Worm (Caenorhabditis elegans) whole organism, mixed stage, embryonic: ENCODE data around the gene F45E10.2.

Experiments
- M03D4.4 ChIP-seq: sonication (generic microtip); optimal IDR thresholded peaks from 2 replicates; lab custom pipeline; 2017; ENCODE audit warnings: mild to moderate bottlenecking, missing genetic modification characterization, missing compliant biosample characterization
- blmp-1 ChIP-seq: fragments of 150-350 bp; optimal IDR thresholded peaks from 2 replicates; lab custom pipeline; 2014; ENCODE audit warnings: missing biosample characterization, missing genetic modification characterization
- ceh-43 ChIP-seq: fragments of 200-800 bp; sonication (Bioruptor generic); optimal IDR thresholded peaks from 2 replicates; lab custom pipeline; 2018; ENCODE audit warnings: mild to moderate bottlenecking, missing genetic modification characterization, moderate library complexity, missing compliant biosample characterization
- ceh-83 ChIP-seq: fragments of 200-800 bp; sonication (Bioruptor generic); optimal IDR thresholded peaks from 2 replicates; lab custom pipeline; 2018; ENCODE audit warnings: mild to moderate bottlenecking, missing genetic modification characterization, missing compliant biosample characterization
- ces-1 ChIP-seq: fragments of 150-350 bp; optimal IDR thresholded peaks from 2 replicates; lab custom pipeline; 2014; ENCODE audit warnings: missing biosample characterization, missing genetic modification reagents, missing genetic modification characterization
- cnd-1 ChIP-seq: fragments of 200-800 bp; sonication (Bioruptor generic); optimal IDR thresholded peaks from 2 replicates; lab custom pipeline; 2018; ENCODE audit warnings: mild to moderate bottlenecking, missing genetic modification characterization, missing compliant biosample characterization
- elt-1 ChIP-seq: sonication (generic microtip); optimal IDR thresholded peaks from 2 replicates; lab custom pipeline; 2017; ENCODE audit warnings: missing genetic modification characterization, mild to moderate bottlenecking, missing compliant biosample characterization, antibody characterized with exemption, moderate library complexity, borderline replicate concordance; ENCODE audit not compliant: insufficient read depth
- elt-3 ChIP-seq: fragments of 150-350 bp; optimal IDR thresholded peaks from 2 replicates; lab custom pipeline; 2014; ENCODE audit warnings: missing biosample characterization, missing genetic modification characterization
- flh-1 ChIP-seq: fragments of 200-800 bp; sonication (Bioruptor generic); optimal IDR thresholded peaks from 2 replicates; lab custom pipeline; 2018; ENCODE audit warnings: mild to moderate bottlenecking, missing genetic modification characterization, moderate library complexity, missing compliant biosample characterization
- ham-2 ChIP-seq: fragments of 200-800 bp; sonication (Bioruptor generic); optimal IDR thresholded peaks from 2 replicates; lab custom pipeline; 2018; ENCODE audit warnings: mild to moderate bottlenecking, missing genetic modification characterization, missing compliant biosample characterization
- hlh-1 ChIP-seq: fragments of 150-350 bp; optimal IDR thresholded peaks from 2 replicates; lab custom pipeline; 2014; ENCODE audit warnings: missing biosample characterization, missing genetic modification reagents, missing genetic modification characterization
- lin-13 ChIP-seq: fragments of 150-350 bp; optimal IDR thresholded peaks from 2 replicates; lab custom pipeline; 2014; ENCODE audit warnings: missing biosample characterization, missing genetic modification characterization
- lsy-2 ChIP-seq: fragments of 150-350 bp; optimal IDR thresholded peaks from 2 replicates; lab custom pipeline; 2014; ENCODE audit warnings: missing biosample characterization, missing genetic modification characterization
- mab-5 ChIP-seq: fragments of 150-350 bp; optimal IDR thresholded peaks from 2 replicates; lab custom pipeline; 2014; ENCODE audit warnings: missing biosample characterization, missing genetic modification characterization
- mep-1 ChIP-seq: fragments of 150-350 bp; optimal IDR thresholded peaks from 2 replicates; lab custom pipeline; 2017; ENCODE audit warnings: missing biosample characterization, missing genetic modification reagents, missing genetic modification characterization, inconsistent platforms
- mls-2 ChIP-seq: sonication (generic microtip); optimal IDR thresholded peaks from 2 replicates; lab custom pipeline; 2016; ENCODE audit warnings: mild to moderate bottlenecking, missing genetic modification characterization, moderate library complexity, missing compliant biosample characterization
- nhr-2 ChIP-seq: fragments of 150-350 bp; optimal IDR thresholded peaks from 2 replicates; lab custom pipeline; 2014; ENCODE audit warnings: missing biosample characterization, missing genetic modification characterization
- nhr-237 ChIP-seq: fragments of 150-350 bp; optimal IDR thresholded peaks from 2 replicates; lab custom pipeline; 2014; ENCODE audit warnings: missing biosample characterization, missing genetic modification characterization
- nhr-76 ChIP-seq: sonication (generic microtip); optimal IDR thresholded peaks from 2 replicates; lab custom pipeline; 2017; ENCODE audit warnings: missing biosample characterization, missing genetic modification characterization
- pha-4 ChIP-seq: fragments of 150-350 bp; optimal IDR thresholded peaks from 2 replicates; lab custom pipeline; 2018; ENCODE audit warnings: missing biosample characterization, missing genetic modification reagents, missing genetic modification characterization
- sem-2 ChIP-seq: fragments of 200-800 bp; sonication (Bioruptor generic); optimal IDR thresholded peaks from 2 replicates; lab custom pipeline; 2018; ENCODE audit warnings: mild to moderate bottlenecking, missing genetic modification characterization, missing compliant biosample characterization
- snpc-4 ChIP-seq: fragments of 150-350 bp; optimal IDR thresholded peaks from 2 replicates; lab custom pipeline; 2014; ENCODE audit warnings: missing biosample characterization, missing genetic modification characterization
- sptf-1 ChIP-seq: sonication (generic microtip); optimal IDR thresholded peaks from 2 replicates; lab custom pipeline; 2017; ENCODE audit warnings: mild to moderate bottlenecking, missing genetic modification characterization, moderate library complexity, missing compliant biosample characterization
- tbx-8 ChIP-seq: fragments of 200-800 bp; sonication (Bioruptor generic); optimal IDR thresholded peaks from 2 replicates; lab custom pipeline; 2018; ENCODE audit warnings: mild to moderate bottlenecking, missing genetic modification characterization, moderate library complexity, missing compliant biosample characterization
- unc-120 ChIP-seq: sonication (generic microtip); optimal IDR thresholded peaks from 2 replicates; lab custom pipeline; 2017; ENCODE audit warnings: missing genetic modification characterization, missing compliant biosample characterization; ENCODE audit not compliant: poor library complexity, severe bottlenecking
- unc-39 ChIP-seq: fragments of 150-350 bp; optimal IDR thresholded peaks from 2 replicates; lab custom pipeline; 2014; ENCODE audit warnings: missing biosample characterization, missing genetic modification characterization
- unc-62 ChIP-seq: fragments of 150-350 bp; optimal IDR thresholded peaks from 2 replicates; lab custom pipeline; 2014; ENCODE audit warnings: missing biosample characterization, missing genetic modification reagents, missing genetic modification characterization
- ztf-11 ChIP-seq: fragments of 150-350 bp; optimal IDR thresholded peaks from 2 replicates; lab custom pipeline; 2014; ENCODE audit warnings: missing biosample characterization, missing genetic modification characterization

F45E10.2 gene

DNA sequence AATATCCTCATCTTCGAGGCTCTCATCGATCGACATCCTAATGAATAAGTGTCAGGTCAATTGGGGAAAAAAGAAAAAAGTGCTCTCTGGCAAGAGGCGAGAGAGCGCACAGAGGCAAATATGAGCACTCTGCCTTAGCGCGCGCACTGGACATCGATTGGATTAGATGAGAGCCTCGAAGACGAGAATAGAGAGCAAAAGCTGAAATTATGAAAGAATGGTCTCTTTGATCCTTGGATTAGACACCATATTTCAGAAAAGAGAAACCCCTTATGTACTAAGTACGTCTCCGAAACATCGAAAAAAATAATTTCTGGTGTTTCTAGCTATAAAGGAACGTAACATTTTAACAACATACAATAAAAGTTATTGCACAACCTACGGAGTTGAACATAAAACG lies at the start of gene F45E10.2:
Gene F45E10.2, minus strand, starts transcription at position 101 of the 400 bp plus-strand sequence.
- TF ChIP-seq blmp-1 (tag; lab: Kevin White, UChicago) (no peak), cnd-1 (tag; lab: Kevin White, UChicago) (no peak), mab-5 (tag; lab: Kevin White, UChicago) (no peak), sptf-1 (tag; lab: Kevin White, UChicago) (no peak), lsy-2 (tag; lab: Kevin White, UChicago) (no peak), ceh-43 (no peak), sem-2 (no peak), flh-1 (GFP tag; lab: Kevin White, UChicago) (no peak), ceh-83 (GFP tag; lab: Kevin White, UChicago) (no peak), snpc-4 (tag; lab: Kevin White, UChicago) (no peak), tbx-8 (GFP tag; lab: Kevin White, UChicago) (no peak), M03D4.4 (no peak), elt-3 (tag; lab: Kevin White, UChicago) (no peak), ces-1 (GFP tag; lab: Kevin White, UChicago) (no peak)

- TF ChIP-seq elt-1 (tag; lab: Kevin White, UChicago) = no peak
- TF ChIP-seq nhr-237 (tag; lab: Kevin White, UChicago) = no peak
- no peak for TF ChIP-seq nhr-76 (tag; lab: Kevin White, UChicago)
- TF ChIP-seq ceh-83 (GFP tag; lab: Kevin White, UChicago) = no peak
- no peak for TF ChIP-seq cnd-1 (tag; lab: Kevin White, UChicago)
- TF ChIP-seq mep-1 = no peak
- TF ChIP-seq lsy-2 (tag; lab: Kevin White, UChicago) = no peak
- no peak for TF ChIP-seq sptf-1 (tag; lab: Kevin White, UChicago)
Observed at ce11 chrII:11104162-11104561, 49.0 kb upstream of the F45E10.2 start, which contains the start of gene C09H10.9. Gene C09H10.9, plus strand, starts transcription at chrII:11104462.

ce11 chrII:11103657-11104056 lies 48.5 kb upstream of the F45E10.2 start, which contains the start of gene C09H10.5:
Gene C09H10.5, minus strand, starts transcription at chrII:11103757.
- TF ChIP-seq ceh-43 = no peak
- no peak for TF ChIP-seq cnd-1 (tag; lab: Kevin White, UChicago)
- TF ChIP-seq ham-2 (GFP tag; lab: Kevin White, UChicago) = no peak
- TF ChIP-seq mep-1 = no peak
- no peak for TF ChIP-seq ztf-11 (tag; lab: Kevin White, UChicago)
- no peak for TF ChIP-seq ceh-83 (GFP tag; lab: Kevin White, UChicago)
- no peak for TF ChIP-seq elt-1 (tag; lab: Kevin White, UChicago)
- TF ChIP-seq lin-13 = no peak
- TF ChIP-seq, all 35 proteins: peak for 0

ce11 chrII:11103052-11103451 lies 47.9 kb upstream of the F45E10.2 start:
- TF ChIP-seq unc-62 (no peak), unc-120 (peak; percentile 67), hlh-1 (tag; lab: Kevin White, UChicago) (peak; percentile 90), mep-1 (peak; percentile 71), lsy-2 (tag; lab: Kevin White, UChicago) (peak; percentile 40), ces-1 (GFP tag; lab: Kevin White, UChicago) (peak; percentile 12), pha-4 (peak; percentile 25), sptf-1 (tag; lab: Kevin White, UChicago) (no peak), nhr-237 (tag; lab: Kevin White, UChicago) (peak; percentile 26), nhr-76 (tag; lab: Kevin White, UChicago) (no peak)
- TF ChIP-seq, all 35 proteins: peak for 7

DNA sequence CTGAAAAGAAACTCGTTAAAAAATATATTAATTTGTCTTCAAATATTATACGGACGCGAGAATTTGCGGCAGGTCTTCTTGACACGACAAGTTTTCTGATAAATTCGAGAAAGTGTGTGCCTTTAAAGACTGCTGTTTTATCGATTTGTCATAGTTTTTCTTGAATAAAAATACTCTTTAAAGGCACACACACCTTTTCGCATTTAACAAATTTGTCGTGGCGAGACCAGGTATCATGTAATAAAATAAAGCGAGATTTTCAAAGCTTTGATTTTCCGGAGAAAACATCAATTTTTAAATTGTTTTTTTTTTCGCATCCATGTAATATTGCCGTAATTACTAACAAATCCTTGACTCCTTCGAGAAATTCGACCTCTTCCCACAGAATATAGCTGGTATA lies 46.0 kb upstream of the F45E10.2 start:
- TF ChIP-seq ceh-83 (GFP tag; lab: Kevin White, UChicago) = no peak
- TF ChIP-seq hlh-1 (tag; lab: Kevin White, UChicago) = no peak
- TF ChIP-seq lin-13 = no peak
- TF ChIP-seq unc-39 = no peak
- no peak for TF ChIP-seq ham-2 (GFP tag; lab: Kevin White, UChicago)
- no peak for TF ChIP-seq mab-5 (tag; lab: Kevin White, UChicago)
- no peak for TF ChIP-seq nhr-2 (tag; lab: Kevin White, UChicago)
- TF ChIP-seq ztf-11 (tag; lab: Kevin White, UChicago) = no peak

DNA sequence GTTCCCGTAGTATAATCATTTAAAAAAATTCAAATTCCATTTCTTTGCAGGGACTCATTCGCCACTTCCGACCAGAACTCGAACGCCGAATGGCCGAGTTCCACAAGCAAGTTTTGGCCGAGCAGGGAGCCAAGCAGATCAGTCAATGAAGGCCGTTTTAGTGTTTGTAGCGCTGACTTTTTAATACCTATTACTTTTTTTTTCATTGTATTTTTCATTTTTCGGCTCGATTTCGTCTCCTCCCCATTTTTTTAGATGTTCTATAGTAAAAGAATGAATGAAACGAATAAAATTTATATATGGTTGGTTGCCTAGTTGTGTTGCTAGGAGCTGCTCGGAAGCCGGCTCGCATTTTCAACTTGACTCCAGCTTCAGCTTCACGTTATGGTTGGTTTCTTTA lies 44.7 kb upstream of the F45E10.2 start, which contains the start of gene C09H10.4:
Gene C09H10.4, plus strand, starts transcription at position 301 of the 400 bp plus-strand sequence.
- TF ChIP-seq mls-2 (tag; lab: Kevin White, UChicago) (no peak), mab-5 (tag; lab: Kevin White, UChicago) (no peak), ceh-43 (no peak), flh-1 (GFP tag; lab: Kevin White, UChicago) (no peak), pha-4 (no peak), hlh-1 (tag; lab: Kevin White, UChicago) (no peak), unc-120 (no peak), tbx-8 (GFP tag; lab: Kevin White, UChicago) (no peak), snpc-4 (tag; lab: Kevin White, UChicago) (no peak), blmp-1 (tag; lab: Kevin White, UChicago) (no peak), lin-13 (no peak)
